Worm (Caenorhabditis elegans) whole organism, young adult: ENCODE measurements around the gene chch-3.
"Not testable (repeated sequence)": the region's sequence is repeated elsewhere in the genome, so short reads cannot be mapped to it uniquely, and the experiment has no call there.

ENCODE experiments used
- F57C9.4 ChIP-seq: sonication (generic microtip); optimal IDR thresholded peaks from 2 replicates; lab custom pipeline; 2017; ENCODE audit warnings: mild to moderate bottlenecking, missing genetic modification characterization, missing compliant biosample characterization
- dpff-1 ChIP-seq: sonication (generic microtip); optimal IDR thresholded peaks from 2 replicates; lab custom pipeline; 2017; ENCODE audit warnings: mild to moderate bottlenecking, missing genetic modification characterization, missing compliant biosample characterization
- hmg-20 ChIP-seq: fragments of 200-800 bp; sonication (Bioruptor generic); IDR thresholded peaks from 2 replicates; pipeline ENCODE4 v1.3.6; 2022; ENCODE audit warnings: missing genetic modification reagents, missing genetic modification characterization, missing compliant biosample characterization
- lsy-27 ChIP-seq: sonication (generic microtip); optimal IDR thresholded peaks from 2 replicates; lab custom pipeline; 2017; ENCODE audit warnings: missing genetic modification characterization, mild to moderate bottlenecking, missing compliant biosample characterization, antibody characterized with exemption, missing genotype, borderline replicate concordance; ENCODE audit not compliant: insufficient read depth
- nfya-1 ChIP-seq: sonication (generic microtip); optimal IDR thresholded peaks from 2 replicates; lab custom pipeline; 2017; ENCODE audit warnings: antibody characterized with exemption, missing compliant biosample characterization, missing genetic modification characterization, borderline replicate concordance; ENCODE audit not compliant: insufficient read depth
- nhr-120 ChIP-seq: fragments of 200-800 bp; sonication (Bioruptor generic); IDR thresholded peaks from 2 replicates; pipeline ENCODE4 v1.3.6; 2022; ENCODE audit warnings: missing genetic modification characterization, missing compliant biosample characterization
- unc-62 ChIP-seq: fragments of 150-350 bp; optimal IDR thresholded peaks from 2 replicates; lab custom pipeline; 2014; ENCODE audit warnings: missing biosample characterization, missing genetic modification reagents, missing genetic modification characterization
- ztf-25 ChIP-seq: fragments of 200-800 bp; sonication (Bioruptor generic); IDR thresholded peaks from 2 replicates; pipeline ENCODE4 v1.3.6; 2022; ENCODE audit warnings: missing genetic modification reagents, missing genetic modification characterization, missing compliant biosample characterization

DNA sequence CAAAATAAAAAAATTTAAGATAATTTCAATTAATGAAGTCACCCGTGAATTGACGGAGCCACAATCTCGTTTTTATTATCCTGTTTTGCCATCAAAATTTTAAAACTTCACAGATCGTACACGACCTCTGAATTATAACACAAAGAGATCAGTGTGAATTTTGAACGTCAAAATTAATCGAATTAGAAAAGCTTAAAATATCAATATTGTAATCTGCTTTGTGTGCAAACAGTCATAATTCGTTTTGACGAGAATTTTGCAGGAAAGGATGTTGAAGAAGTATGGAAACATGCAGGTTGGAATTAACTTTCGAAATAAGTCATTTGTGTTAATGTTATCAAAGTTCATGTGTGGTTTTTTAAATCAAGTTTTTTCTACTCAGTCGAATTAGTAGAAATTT, 45.1 kb downstream of the chch-3 start, which contains the start of gene chil-21:
- not testable (repeated sequence) for TF ChIP-seq unc-62 (GFP tag; lab: Kevin White, UChicago); nfya-1 (tag; lab: Kevin White, UChicago); hmg-20 (GFP tag; lab: Robert Waterston, UW); nhr-120; ztf-25 (GFP tag; lab: Robert Waterston, UW); F57C9.4 (tag; lab: Kevin White, UChicago); lsy-27 (tag; lab: Kevin White, UChicago); dpff-1 (tag; lab: Kevin White, UChicago)
